Worm (Caenorhabditis elegans) whole organism, mixed stage, embryonic: ENCODE measurements around the gene T15B7.8.

Source experiments
- M03D4.4 ChIP-seq: sonication (generic microtip); optimal IDR thresholded peaks from 2 replicates; lab custom pipeline; 2017; ENCODE audit warnings: mild to moderate bottlenecking, missing genetic modification characterization, missing compliant biosample characterization
- bed-3 ChIP-seq: fragments of 200-800 bp; sonication (Bioruptor generic); optimal IDR thresholded peaks from 3 replicates; lab custom pipeline; 2018; ENCODE audit warnings: mild to moderate bottlenecking, missing genetic modification characterization, moderate library complexity, missing compliant biosample characterization
- blmp-1 ChIP-seq: fragments of 150-350 bp; optimal IDR thresholded peaks from 2 replicates; lab custom pipeline; 2014; ENCODE audit warnings: missing biosample characterization, missing genetic modification characterization
- ceh-39 ChIP-seq: fragments of 150-350 bp; optimal IDR thresholded peaks from 2 replicates; lab custom pipeline; 2014; ENCODE audit warnings: missing biosample characterization, missing genetic modification characterization
- ceh-43 ChIP-seq: fragments of 200-800 bp; sonication (Bioruptor generic); optimal IDR thresholded peaks from 2 replicates; lab custom pipeline; 2018; ENCODE audit warnings: mild to moderate bottlenecking, missing genetic modification characterization, moderate library complexity, missing compliant biosample characterization
- ceh-83 ChIP-seq: fragments of 200-800 bp; sonication (Bioruptor generic); optimal IDR thresholded peaks from 2 replicates; lab custom pipeline; 2018; ENCODE audit warnings: mild to moderate bottlenecking, missing genetic modification characterization, missing compliant biosample characterization
- drap-1 ChIP-seq: fragments of 200-800 bp; sonication (Bioruptor generic); optimal IDR thresholded peaks from 3 replicates; lab custom pipeline; 2018; ENCODE audit warnings: mild to moderate bottlenecking, missing genetic modification characterization, missing compliant biosample characterization
- ham-2 ChIP-seq: fragments of 200-800 bp; sonication (Bioruptor generic); optimal IDR thresholded peaks from 2 replicates; lab custom pipeline; 2018; ENCODE audit warnings: mild to moderate bottlenecking, missing genetic modification characterization, missing compliant biosample characterization
- hlh-1 ChIP-seq: fragments of 150-350 bp; optimal IDR thresholded peaks from 2 replicates; lab custom pipeline; 2014; ENCODE audit warnings: missing biosample characterization, missing genetic modification reagents, missing genetic modification characterization
- lin-13 ChIP-seq: fragments of 150-350 bp; optimal IDR thresholded peaks from 2 replicates; lab custom pipeline; 2014; ENCODE audit warnings: missing biosample characterization, missing genetic modification characterization
- lsy-2 ChIP-seq: fragments of 150-350 bp; optimal IDR thresholded peaks from 2 replicates; lab custom pipeline; 2014; ENCODE audit warnings: missing biosample characterization, missing genetic modification characterization
- mep-1 ChIP-seq: fragments of 150-350 bp; optimal IDR thresholded peaks from 2 replicates; lab custom pipeline; 2017; ENCODE audit warnings: missing biosample characterization, missing genetic modification reagents, missing genetic modification characterization, inconsistent platforms
- nhr-12 ChIP-seq: fragments of 150-350 bp; optimal IDR thresholded peaks from 2 replicates; lab custom pipeline; 2014; ENCODE audit warnings: missing biosample characterization, missing genetic modification characterization
- nhr-2 ChIP-seq: fragments of 150-350 bp; optimal IDR thresholded peaks from 2 replicates; lab custom pipeline; 2014; ENCODE audit warnings: missing biosample characterization, missing genetic modification characterization
- nhr-76 ChIP-seq: sonication (generic microtip); optimal IDR thresholded peaks from 2 replicates; lab custom pipeline; 2017; ENCODE audit warnings: missing biosample characterization, missing genetic modification characterization
- pha-4 ChIP-seq: fragments of 150-350 bp; optimal IDR thresholded peaks from 2 replicates; lab custom pipeline; 2018; ENCODE audit warnings: missing biosample characterization, missing genetic modification reagents, missing genetic modification characterization
- snpc-4 ChIP-seq: fragments of 150-350 bp; optimal IDR thresholded peaks from 2 replicates; lab custom pipeline; 2014; ENCODE audit warnings: missing biosample characterization, missing genetic modification characterization
- sptf-1 ChIP-seq: sonication (generic microtip); optimal IDR thresholded peaks from 2 replicates; lab custom pipeline; 2017; ENCODE audit warnings: mild to moderate bottlenecking, missing genetic modification characterization, moderate library complexity, missing compliant biosample characterization
- ztf-11 ChIP-seq: fragments of 150-350 bp; optimal IDR thresholded peaks from 2 replicates; lab custom pipeline; 2014; ENCODE audit warnings: missing biosample characterization, missing genetic modification characterization

The T15B7.8 gene

DNA sequence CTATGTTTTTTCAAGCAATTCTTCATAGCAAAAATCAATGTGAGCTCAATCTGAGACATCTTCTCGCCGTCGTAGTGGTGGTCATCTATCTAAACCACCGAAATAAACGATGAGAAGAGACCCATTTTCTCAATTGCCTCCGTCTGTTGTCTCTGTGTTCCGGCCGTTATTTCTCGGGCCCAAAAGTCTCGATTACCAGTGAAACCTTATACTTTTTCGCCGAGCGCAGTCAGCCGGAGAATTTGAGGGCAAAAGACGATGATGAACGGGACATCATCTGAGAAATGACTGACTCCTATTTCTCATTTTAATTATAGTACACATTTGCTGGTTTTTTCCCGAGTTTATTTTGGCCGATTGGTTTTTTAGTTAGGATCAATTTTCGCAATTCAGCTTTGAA is 54.2 kb downstream of the T15B7.8 start:
- TF ChIP-seq nhr-2 (tag; lab: Kevin White, UChicago) (no peak), ceh-83 (GFP tag; lab: Kevin White, UChicago) (no peak), ceh-39 (tag; lab: Kevin White, UChicago) (no peak), snpc-4 (tag; lab: Kevin White, UChicago) (no peak), sptf-1 (tag; lab: Kevin White, UChicago) (no peak), drap-1 (GFP tag; lab: Kevin White, UChicago) (no peak), bed-3 (GFP tag; lab: Kevin White, UChicago) (no peak), ztf-11 (tag; lab: Kevin White, UChicago) (no peak), ham-2 (GFP tag; lab: Kevin White, UChicago) (no peak), mep-1 (tag; lab: Kevin White, UChicago) (no peak), hlh-1 (tag; lab: Kevin White, UChicago) (no peak), lin-13 (tag; lab: Kevin White, UChicago) (no peak), blmp-1 (tag; lab: Kevin White, UChicago) (no peak), pha-4 (tag; lab: Kevin White, UChicago) (no peak), nhr-12 (tag; lab: Kevin White, UChicago) (no peak), ceh-43 (no peak), lsy-2 (tag; lab: Kevin White, UChicago) (no peak), M03D4.4 (tag; lab: Kevin White, UChicago) (no peak), nhr-76 (no peak)
